Fruit fly (Drosophila melanogaster): ENCODE results near the gene CG31820.
A peak's percentile ranks its signal among the peaks of the same experiment; 100 is the strongest.

Gene CG31820

dm6 chr2L:16006179-16006578, at the start of gene CG31820:
TSS of gene CG31820 (minus strand) at chr2L:16006279.
- TF ChIP-seq bab1 (GFP tag; optimal IDR thresholded peaks at IDR 0.05) (no peak), kay (GFP tag; ENCODE audit: borderline replicate concordance) (no peak), CG11617 (GFP tag; optimal IDR thresholded peaks at IDR 0.05) (no peak), tj (GFP tag; optimal IDR thresholded peaks at IDR 0.05) (no peak), Clk (GFP tag; optimal IDR thresholded peaks at IDR 0.05) (no peak), pad (GFP tag; optimal IDR thresholded peaks at IDR 0.05) (no peak), CG5204 (GFP tag; optimal IDR thresholded peaks at IDR 0.05) (no peak), CG1620 (GFP tag; optimal IDR thresholded peaks at IDR 0.05) (no peak), CG12768 (GFP tag; optimal IDR thresholded peaks at IDR 0.05) (no peak), Crg-1 (GFP tag; optimal IDR thresholded peaks at IDR 0.05) (no peak), Mnt (GFP tag; optimal IDR thresholded peaks at IDR 0.05) (no peak), CG14711 (tag; optimal IDR thresholded peaks at IDR 0.05) (no peak), Hr96 (GFP tag; optimal IDR thresholded peaks at IDR 0.05) (no peak), cnc (optimal IDR thresholded peaks at IDR 0.05) (no peak), cic (GFP tag; optimal IDR thresholded peaks at IDR 0.05) (no peak), CG7045 (GFP tag; optimal IDR thresholded peaks at IDR 0.05) (no peak), CG33017 (tag; optimal IDR thresholded peaks at IDR 0.05) (no peak), CG7101 (tag; optimal IDR thresholded peaks at IDR 0.05) (no peak)

- TF ChIP-seq cnc (optimal IDR thresholded peaks at IDR 0.05) (no peak), pad (GFP tag; optimal IDR thresholded peaks at IDR 0.05) (peak; percentile 100)
Observed at dm6 chr2L:16049647-16050046, 43.6 kb upstream of the CG31820 start, which contains the start of gene beat-Ia. TSS of gene beat-Ia (plus strand) at chr2L:16049965.

- TF ChIP-seq pad (GFP tag; optimal IDR thresholded peaks at IDR 0.05) (peak; percentile 93), CG12768 (GFP tag; optimal IDR thresholded peaks at IDR 0.05) (no peak)
Observed at dm6 chr2L:16042385-16043071, 36.4 kb upstream of the CG31820 start.

- TF ChIP-seq ovo (GFP tag; optimal IDR thresholded peaks at IDR 0.05) (peak; percentile 93), tj (GFP tag; optimal IDR thresholded peaks at IDR 0.05) (no peak), Crg-1 (GFP tag; optimal IDR thresholded peaks at IDR 0.05) (no peak)
Observed at dm6 chr2L:16041727-16042126, 35.6 kb upstream of the CG31820 start, which contains the start of the genes BicC and CG45084. TSS of gene BicC (plus strand) at chr2L:16042047. TSS of gene CG45084 (plus strand) at chr2L:16042047.

dm6 chr2L:16040255-16040654, 34.2 kb upstream of the CG31820 start:
- TF ChIP-seq cic (GFP tag; optimal IDR thresholded peaks at IDR 0.05) = no peak
- TF ChIP-seq Mnt (GFP tag; optimal IDR thresholded peaks at IDR 0.05) = no peak
- no peak for TF ChIP-seq CG5204 (GFP tag; optimal IDR thresholded peaks at IDR 0.05)
- TF ChIP-seq toe (GFP tag; optimal IDR thresholded peaks at IDR 0.05) = no peak
- no peak for TF ChIP-seq CG12768 (GFP tag; optimal IDR thresholded peaks at IDR 0.05)
- TF ChIP-seq CG1620 (GFP tag; optimal IDR thresholded peaks at IDR 0.05) = peak; percentile 46
- peak; percentile 24 for TF ChIP-seq CG7101 (tag; optimal IDR thresholded peaks at IDR 0.05)
- no peak for TF ChIP-seq CG11617 (GFP tag; optimal IDR thresholded peaks at IDR 0.05)
- TF ChIP-seq CG33017 (tag; optimal IDR thresholded peaks at IDR 0.05) = no peak
- TF ChIP-seq kay (GFP tag; ENCODE audit: borderline replicate concordance) = no peak
- TF ChIP-seq pad (GFP tag; optimal IDR thresholded peaks at IDR 0.05) = peak; percentile 41
- TF ChIP-seq Crg-1 (GFP tag; optimal IDR thresholded peaks at IDR 0.05) = no peak
- TF ChIP-seq Hr96 (GFP tag; optimal IDR thresholded peaks at IDR 0.05) = peak; percentile 41
- TF ChIP-seq ovo (GFP tag; optimal IDR thresholded peaks at IDR 0.05) = peak; percentile 52
- TF ChIP-seq Clk (GFP tag; optimal IDR thresholded peaks at IDR 0.05) = no peak
- TF ChIP-seq CG14711 (tag; optimal IDR thresholded peaks at IDR 0.05) = no peak
- peak; percentile 13 for TF ChIP-seq bab1 (GFP tag; optimal IDR thresholded peaks at IDR 0.05)
- TF ChIP-seq CG7045 (GFP tag; optimal IDR thresholded peaks at IDR 0.05) = no peak
- no peak for TF ChIP-seq cnc (optimal IDR thresholded peaks at IDR 0.05)
- no peak for TF ChIP-seq tj (GFP tag; optimal IDR thresholded peaks at IDR 0.05)

dm6 chr2L:16026693-16027092, 20.6 kb upstream of the CG31820 start:
- TF ChIP-seq bab1 (GFP tag; optimal IDR thresholded peaks at IDR 0.05) (no peak), ovo (GFP tag; optimal IDR thresholded peaks at IDR 0.05) (no peak), CG7101 (tag; optimal IDR thresholded peaks at IDR 0.05) (no peak), cnc (optimal IDR thresholded peaks at IDR 0.05) (no peak), CG14711 (tag; optimal IDR thresholded peaks at IDR 0.05) (no peak), Hr96 (GFP tag; optimal IDR thresholded peaks at IDR 0.05) (no peak), cic (GFP tag; optimal IDR thresholded peaks at IDR 0.05) (no peak), CG5204 (GFP tag; optimal IDR thresholded peaks at IDR 0.05) (no peak)

- no peak for TF ChIP-seq CG12768 (GFP tag; optimal IDR thresholded peaks at IDR 0.05)
Observed at dm6 chr2L:16004025-16004424, 2.1 kb downstream of the CG31820 start, which contains the start of the genes CG13245 and CG43816. TSS of gene CG13245 (plus strand) at chr2L:16004325. TSS of gene CG43816 (plus strand) at chr2L:16004325.
